Fruit fly (Drosophila melanogaster): ENCODE measurements around the gene ninaD.

DNA sequence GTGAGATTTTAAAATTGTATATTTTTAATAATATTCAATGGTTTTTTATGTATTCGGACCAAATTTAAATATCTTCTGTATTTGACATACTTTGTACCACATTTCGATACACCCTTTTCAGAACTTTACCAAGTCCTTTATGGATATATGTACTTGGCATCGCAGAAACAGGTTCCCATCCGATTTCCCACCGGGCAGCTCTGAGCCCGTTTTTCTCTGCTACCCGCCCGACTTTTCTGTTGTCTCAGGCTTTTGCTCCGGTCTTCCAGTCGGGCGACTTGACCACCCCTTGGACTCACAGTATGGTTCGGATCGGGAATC lies 40.8 kb downstream of the ninaD start:
- no peak for TF ChIP-seq CTCF (optimal IDR thresholded peaks at IDR 0.05)
- no peak for TF ChIP-seq CG8478 (optimal IDR thresholded peaks at IDR 0.05)
